Worm (Caenorhabditis elegans) whole organism, late embryonic: ENCODE measurements around the gene tsp-1.

ENCODE experiments used
- C38D4.7 ChIP-seq: fragments of 200-800 bp; sonication (Bioruptor generic); optimal IDR thresholded peaks from 2 replicates; lab custom pipeline; 2018; ENCODE audit warnings: mild to moderate bottlenecking, missing genetic modification characterization, moderate library complexity, missing compliant biosample characterization
- F13H6.1 ChIP-seq: sonication (generic microtip); optimal IDR thresholded peaks from 2 replicates; lab custom pipeline; 2016; ENCODE audit warnings: missing genetic modification characterization, missing compliant biosample characterization
- K02D7.2 ChIP-seq: sonication (generic microtip); optimal IDR thresholded peaks from 2 replicates; lab custom pipeline; 2017; ENCODE audit warnings: mild to moderate bottlenecking, missing genetic modification characterization, missing compliant biosample characterization
- K09A11.1 ChIP-seq: sonication (generic microtip); optimal IDR thresholded peaks from 2 replicates; lab custom pipeline; 2017; ENCODE audit warnings: antibody characterized with exemption, mild to moderate bottlenecking, missing genetic modification characterization, missing compliant biosample characterization; ENCODE audit not compliant: insufficient read depth
- T23F11.4 ChIP-seq: fragments of 200-800 bp; sonication (Bioruptor generic); optimal IDR thresholded peaks from 2 replicates; lab custom pipeline; 2018; ENCODE audit warnings: mild to moderate bottlenecking, missing genetic modification characterization, missing compliant biosample characterization
- ahr-1 ChIP-seq: sonication (generic microtip); optimal IDR thresholded peaks from 2 replicates; lab custom pipeline; 2016; ENCODE audit warnings: missing genetic modification characterization, missing compliant biosample characterization
- ama-1 ChIP-seq: fragments of 150-350 bp; optimal IDR thresholded peaks from 2 replicates; lab custom pipeline; 2014
- ceh-14 ChIP-seq: sonication (generic microtip); optimal IDR thresholded peaks from 2 replicates; lab custom pipeline; 2016; ENCODE audit warnings: missing genotype, missing genetic modification characterization, missing compliant biosample characterization
- ceh-24 ChIP-seq: sonication (generic microtip); optimal IDR thresholded peaks from 2 replicates; lab custom pipeline; 2016; ENCODE audit warnings: mild to moderate bottlenecking, missing genetic modification characterization, missing compliant biosample characterization
- ceh-31 ChIP-seq: sonication (generic microtip); optimal IDR thresholded peaks from 2 replicates; lab custom pipeline; 2016; ENCODE audit warnings: missing genetic modification characterization, missing compliant biosample characterization
- ceh-45 ChIP-seq: fragments of 200-800 bp; sonication (Bioruptor generic); IDR thresholded peaks from 2 replicates; pipeline ENCODE4 v1.3.6; 2022; ENCODE audit warnings: missing genetic modification reagents, missing genetic modification characterization, missing compliant biosample characterization
- ceh-48 ChIP-seq: sonication (generic microtip); optimal IDR thresholded peaks from 2 replicates; lab custom pipeline; 2016; ENCODE audit warnings: missing genetic modification characterization, inconsistent platforms, missing compliant biosample characterization
- ceh-6 ChIP-seq: fragments of 200-800 bp; sonication (Bioruptor generic); optimal IDR thresholded peaks from 2 replicates; lab custom pipeline; 2018; ENCODE audit warnings: mild to moderate bottlenecking, missing genetic modification characterization, missing compliant biosample characterization
- che-1 ChIP-seq: sonication (generic microtip); optimal IDR thresholded peaks from 2 replicates; lab custom pipeline; 2016; ENCODE audit warnings: mild to moderate bottlenecking, missing genetic modification characterization, missing compliant biosample characterization
- dmd-4 ChIP-seq: sonication (generic microtip); optimal IDR thresholded peaks from 2 replicates; lab custom pipeline; 2016; ENCODE audit warnings: borderline replicate concordance, missing genetic modification characterization, missing compliant biosample characterization
- dve-1 ChIP-seq: sonication (generic microtip); optimal IDR thresholded peaks from 2 replicates; lab custom pipeline; 2017; ENCODE audit warnings: antibody characterized with exemption, mild to moderate bottlenecking, missing genetic modification characterization, missing compliant biosample characterization
- elt-2 ChIP-seq: sonication (generic microtip); optimal IDR thresholded peaks from 2 replicates; lab custom pipeline; 2016; ENCODE audit warnings: missing genetic modification reagents, missing genetic modification characterization, missing compliant biosample characterization
- elt-4 ChIP-seq: sonication (generic microtip); optimal IDR thresholded peaks from 2 replicates; lab custom pipeline; 2016; ENCODE audit warnings: missing genetic modification characterization, missing compliant biosample characterization
- ets-4 ChIP-seq: sonication (generic microtip); optimal IDR thresholded peaks from 2 replicates; lab custom pipeline; 2016; ENCODE audit warnings: missing genetic modification characterization, missing compliant biosample characterization
- fax-1 ChIP-seq: sonication (generic microtip); optimal IDR thresholded peaks from 2 replicates; lab custom pipeline; 2016; ENCODE audit warnings: missing genotype, missing genetic modification characterization, missing compliant biosample characterization
- fkh-10 ChIP-seq: fragments of 150-350 bp; optimal IDR thresholded peaks from 2 replicates; lab custom pipeline; 2014; ENCODE audit warnings: missing biosample characterization, missing genetic modification reagents, missing genetic modification characterization
- fkh-6 ChIP-seq: sonication (generic microtip); optimal IDR thresholded peaks from 2 replicates; lab custom pipeline; 2016; ENCODE audit warnings: missing genetic modification characterization, missing compliant biosample characterization
- gmeb-2 ChIP-seq: sonication (generic microtip); optimal IDR thresholded peaks from 2 replicates; lab custom pipeline; 2016; ENCODE audit warnings: missing genetic modification characterization, inconsistent platforms, missing compliant biosample characterization
- hlh-13 ChIP-seq: fragments of 200-800 bp; sonication (Bioruptor generic); optimal IDR thresholded peaks from 2 replicates; lab custom pipeline; 2018; ENCODE audit warnings: mild to moderate bottlenecking, missing genetic modification characterization, missing compliant biosample characterization
- hlh-15 ChIP-seq: sonication (generic microtip); optimal IDR thresholded peaks from 2 replicates; lab custom pipeline; 2016; ENCODE audit warnings: missing genetic modification characterization, missing compliant biosample characterization
- hlh-30 ChIP-seq: sonication (generic microtip); optimal IDR thresholded peaks from 2 replicates; lab custom pipeline; 2017; ENCODE audit warnings: antibody characterized with exemption, missing genetic modification characterization, missing compliant biosample characterization; ENCODE audit not compliant: insufficient read depth
- lim-6 ChIP-seq: sonication (generic microtip); optimal IDR thresholded peaks from 2 replicates; lab custom pipeline; 2016; ENCODE audit warnings: missing genetic modification characterization, missing compliant biosample characterization
- lin-11 ChIP-seq: fragments of 200-800 bp; sonication (Bioruptor generic); optimal IDR thresholded peaks from 2 replicates; lab custom pipeline; 2018; ENCODE audit warnings: mild to moderate bottlenecking, missing genetic modification characterization, missing compliant biosample characterization
- madf-2 ChIP-seq: sonication (generic microtip); optimal IDR thresholded peaks from 2 replicates; lab custom pipeline; 2017; ENCODE audit warnings: missing genetic modification characterization, missing compliant biosample characterization
- mec-3 ChIP-seq: sonication (generic microtip); optimal IDR thresholded peaks from 2 replicates; lab custom pipeline; 2016; ENCODE audit warnings: borderline replicate concordance, missing genetic modification characterization, missing compliant biosample characterization
- nhr-232 ChIP-seq: sonication (generic microtip); optimal IDR thresholded peaks from 2 replicates; lab custom pipeline; 2016; ENCODE audit warnings: missing genetic modification characterization, missing compliant biosample characterization
- npax-4 ChIP-seq: sonication (generic microtip); optimal IDR thresholded peaks from 2 replicates; lab custom pipeline; 2016; ENCODE audit warnings: missing genetic modification characterization, missing compliant biosample characterization
- odd-2 ChIP-seq: sonication (generic microtip); optimal IDR thresholded peaks from 2 replicates; lab custom pipeline; 2017; ENCODE audit warnings: antibody characterized with exemption, mild to moderate bottlenecking, missing genetic modification characterization, missing compliant biosample characterization
- pat-9 ChIP-seq: fragments of 200-800 bp; sonication (Bioruptor generic); optimal IDR thresholded peaks from 2 replicates; lab custom pipeline; 2018; ENCODE audit warnings: mild to moderate bottlenecking, missing genetic modification characterization, moderate library complexity, missing compliant biosample characterization
- pax-1 ChIP-seq: fragments of 150-350 bp; optimal IDR thresholded peaks from 2 replicates; lab custom pipeline; 2014; ENCODE audit warnings: missing biosample characterization, missing genetic modification characterization
- pha-4 ChIP-seq: fragments of 150-350 bp; optimal IDR thresholded peaks from 2 replicates; lab custom pipeline; 2018; ENCODE audit warnings: missing biosample characterization, missing genetic modification reagents, missing genetic modification characterization
- pqm-1 ChIP-seq: sonication (generic microtip); optimal IDR thresholded peaks from 2 replicates; lab custom pipeline; 2016; ENCODE audit warnings: missing genetic modification characterization, missing compliant biosample characterization
- ref-2 ChIP-seq: sonication (generic microtip); optimal IDR thresholded peaks from 2 replicates; lab custom pipeline; 2016; ENCODE audit warnings: missing genetic modification characterization, missing compliant biosample characterization
- rnt-1 ChIP-seq: sonication (generic microtip); optimal IDR thresholded peaks from 2 replicates; lab custom pipeline; 2016; ENCODE audit warnings: missing genetic modification characterization, missing compliant biosample characterization
- sdc-2 ChIP-seq: sonication (generic microtip); optimal IDR thresholded peaks from 2 replicates; lab custom pipeline; 2016; ENCODE audit warnings: missing genotype, missing genetic modification characterization, missing compliant biosample characterization
- ttx-3 ChIP-seq: sonication (generic microtip); optimal IDR thresholded peaks from 2 replicates; lab custom pipeline; 2016; ENCODE audit warnings: missing genetic modification reagents, missing genetic modification characterization, missing compliant biosample characterization
- unc-42 ChIP-seq: sonication (generic microtip); optimal IDR thresholded peaks from 2 replicates; lab custom pipeline; 2016; ENCODE audit warnings: missing genotype, missing genetic modification characterization, missing compliant biosample characterization
- unc-55 ChIP-seq: sonication (generic microtip); optimal IDR thresholded peaks from 2 replicates; lab custom pipeline; 2017; ENCODE audit warnings: missing biosample characterization, missing genetic modification reagents, missing genetic modification characterization
- unc-86 ChIP-seq: sonication (generic microtip); optimal IDR thresholded peaks from 2 replicates; lab custom pipeline; 2016; ENCODE audit warnings: missing genetic modification characterization, missing compliant biosample characterization
- zip-5 ChIP-seq: sonication (generic microtip); optimal IDR thresholded peaks from 2 replicates; lab custom pipeline; 2016; ENCODE audit warnings: missing genetic modification characterization, missing compliant biosample characterization

tsp-1 gene

ce11 chrIII:8232634-8233033 is 6.6 kb downstream of the tsp-1 start, which contains the start of gene henn-1:
Gene henn-1 (plus strand): TSS chrIII:8232651.
- TF ChIP-seq che-1 (tag; lab: Kevin White, UChicago) (no peak), ttx-3 (tag; lab: Kevin White, UChicago) (no peak), zip-5 (tag; lab: Kevin White, UChicago) (no peak), dve-1 (tag; lab: Kevin White, UChicago) (no peak), hlh-15 (tag; lab: Kevin White, UChicago) (no peak), pat-9 (tag; lab: Kevin White, UChicago) (no peak)
- TF ChIP-seq, all 69 proteins: peak for 0

DNA sequence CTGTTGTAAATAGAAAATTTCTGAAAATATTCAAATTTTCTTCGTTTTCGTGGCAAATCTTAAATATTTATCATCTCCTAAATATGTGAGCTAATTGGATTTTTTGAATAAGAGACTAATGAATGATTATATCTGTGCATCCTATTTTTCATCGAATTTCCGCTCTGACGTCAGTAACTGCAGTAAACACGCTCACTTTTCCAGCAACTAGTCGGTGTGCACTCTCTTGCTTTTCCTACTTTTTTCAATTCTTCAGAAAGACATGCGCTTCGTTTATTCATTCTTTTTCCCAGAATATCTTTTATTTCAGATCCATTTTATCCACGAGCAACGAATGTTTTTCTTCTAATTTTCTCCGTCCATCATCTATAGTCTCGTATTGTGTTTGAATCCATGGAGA is 9.7 kb downstream of the tsp-1 start:
- no peak for TF ChIP-seq gmeb-2 (tag; lab: Kevin White, UChicago)

ce11 chrIII:8228916-8229315 is 10.3 kb downstream of the tsp-1 start:
- no peak for TF ChIP-seq zip-5 (tag; lab: Kevin White, UChicago)
- TF ChIP-seq sdc-2 (tag; lab: Kevin White, UChicago) = no peak
- TF ChIP-seq unc-55 (GFP tag; lab: Kevin White, UChicago) = no peak
- no peak for TF ChIP-seq hlh-15 (tag; lab: Kevin White, UChicago)
- no peak for TF ChIP-seq dve-1 (tag; lab: Kevin White, UChicago)
- no peak for TF ChIP-seq ceh-24 (tag; lab: Kevin White, UChicago)
- TF ChIP-seq unc-42 = no peak
- TF ChIP-seq pha-4 (tag; lab: Kevin White, UChicago) = no peak
- no peak for TF ChIP-seq T23F11.4 (GFP tag; lab: Kevin White, UChicago)
- TF ChIP-seq elt-2 (tag; lab: Kevin White, UChicago) = no peak

ce11 chrIII:8227511-8227910 is 11.7 kb downstream of the tsp-1 start, which contains the start of gene fbxl-1:
Gene fbxl-1 (plus strand): TSS chrIII:8227830.
- TF ChIP-seq unc-42 (peak; percentile 1), hlh-30 (peak; percentile 95), F13H6.1 (peak; percentile 13), pax-1 (tag; lab: Kevin White, UChicago) (no peak), sdc-2 (tag; lab: Kevin White, UChicago) (no peak), lim-6 (tag; lab: Kevin White, UChicago) (no peak), ceh-31 (peak; percentile 58), gmeb-2 (tag; lab: Kevin White, UChicago) (no peak), K09A11.1 (tag; lab: Kevin White, UChicago) (no peak), madf-2 (tag; lab: Kevin White, UChicago) (no peak), fax-1 (no peak), nhr-232 (tag; lab: Kevin White, UChicago) (no peak), ama-1 (lab: Kevin White, UChicago) (no peak), ceh-14 (tag; lab: Kevin White, UChicago) (peak; percentile 13), ceh-45 (GFP tag; lab: Robert Waterston, UW) (no peak), hlh-13 (GFP tag; lab: Kevin White, UChicago) (no peak), K02D7.2 (tag; lab: Kevin White, UChicago) (no peak), rnt-1 (peak; percentile 57), npax-4 (no peak), dmd-4 (no peak), odd-2 (tag; lab: Kevin White, UChicago) (no peak), ceh-6 (no peak), elt-2 (tag; lab: Kevin White, UChicago) (no peak), ets-4 (tag; lab: Kevin White, UChicago) (no peak), che-1 (tag; lab: Kevin White, UChicago) (no peak), zip-5 (tag; lab: Kevin White, UChicago) (no peak), ttx-3 (tag; lab: Kevin White, UChicago) (no peak), hlh-15 (tag; lab: Kevin White, UChicago) (no peak), ceh-48 (tag; lab: Kevin White, UChicago) (no peak), dve-1 (tag; lab: Kevin White, UChicago) (no peak), C38D4.7 (GFP tag; lab: Kevin White, UChicago) (no peak), unc-86 (tag; lab: Kevin White, UChicago) (no peak), pqm-1 (no peak), ahr-1 (tag; lab: Kevin White, UChicago) (no peak), mec-3 (tag; lab: Kevin White, UChicago) (no peak), pha-4 (tag; lab: Kevin White, UChicago) (no peak), elt-4 (no peak), fkh-10 (GFP tag; lab: Kevin White, UChicago) (no peak), ref-2 (tag; lab: Kevin White, UChicago) (no peak), lin-11 (tag; lab: Kevin White, UChicago) (no peak), fkh-6 (no peak)
